Fruit fly (Drosophila melanogaster): Measurements from ENCODE around the gene CG13476.

DNA sequence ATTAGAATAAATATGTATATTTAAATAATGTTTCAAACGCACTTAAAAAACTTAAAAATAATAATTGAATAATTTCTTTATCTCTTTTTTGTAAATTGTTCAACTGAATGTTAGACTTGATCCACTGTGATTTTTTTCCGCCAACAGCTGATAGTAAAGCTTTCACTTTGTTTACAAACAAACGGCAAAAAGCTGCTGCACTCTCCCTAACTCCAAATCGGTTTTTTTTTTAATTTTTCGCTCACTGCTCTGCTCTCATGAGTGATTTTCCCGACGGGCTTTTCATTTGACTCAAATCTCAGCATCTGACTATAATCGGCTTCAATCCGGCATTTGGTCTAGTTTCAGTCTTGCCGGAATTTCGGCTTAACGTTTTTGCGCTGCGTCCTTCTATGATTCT is 23.8 kb upstream of the CG13476 start:
- TF ChIP-seq psq (optimal IDR thresholded peaks at IDR 0.05) (no peak), h (optimal IDR thresholded peaks at IDR 0.05) (no peak), insv (optimal IDR thresholded peaks at IDR 0.05) (no peak), Myc (optimal IDR thresholded peaks at IDR 0.05) (no peak), Sin3A (optimal IDR thresholded peaks at IDR 0.05) (no peak), ttk (optimal IDR thresholded peaks at IDR 0.05) (no peak)
